Fruit fly (Drosophila melanogaster): ENCODE measurements around the gene CG11313.

dm6 chr3R:30725787-30726186, 5.2 kb downstream of the CG11313 start, which contains the start of gene eIF4H2:
- TF ChIP-seq psq (optimal IDR thresholded peaks at IDR 0.05) (no peak), insv (optimal IDR thresholded peaks at IDR 0.05) (no peak), ttk (optimal IDR thresholded peaks at IDR 0.05) (no peak), h (optimal IDR thresholded peaks at IDR 0.05) (no peak)
